Fruit fly (Drosophila melanogaster) whole organism, embryonic: ENCODE results near the gene wb.

Experiments
- ATbp ChIP-seq: fragments of 200-800 bp; sonication (Bioruptor generic); optimal IDR thresholded peaks from 2 replicates; lab custom pipeline; 2017; ENCODE audit warnings: missing biosample characterization, mild to moderate bottlenecking, missing genetic modification characterization, missing genetic modification reagents
- Adf1 ChIP-seq: fragments of 200-800 bp; sonication (Bioruptor generic); IDR thresholded peaks from 2 replicates; pipeline ENCODE4 v1.3.6; 2022; ENCODE audit warnings: missing biosample characterization, missing genetic modification characterization
- Atf-2 ChIP-seq: fragments of 200-800 bp; sonication (Bioruptor generic); optimal IDR thresholded peaks from 2 replicates; lab custom pipeline; 2016; ENCODE audit warnings: missing biosample characterization, missing genetic modification characterization
- Awh ChIP-seq: fragments of 200-800 bp; sonication (Bioruptor generic); IDR thresholded peaks from 2 replicates; pipeline ENCODE4, ENCODE4 v1.3.6; 2022; ENCODE audit warnings: missing biosample characterization, missing genetic modification characterization
- Bgb ChIP-seq: fragments of 200-800 bp; sonication (Bioruptor generic); IDR thresholded peaks from 2 replicates; pipeline ENCODE4 v1.3.6; 2022; ENCODE audit warnings: missing biosample characterization, missing genetic modification characterization; ENCODE audit not compliant: partially characterized antibody
- CG11560 ChIP-seq: fragments of 200-800 bp; sonication (Bioruptor generic); IDR thresholded peaks from 3 replicates; pipeline ENCODE4 v1.3.6; 2022; ENCODE audit warnings: missing biosample characterization, missing genetic modification characterization
- CG13624 ChIP-seq: fragments of 200-800 bp; sonication (Bioruptor generic); optimal IDR thresholded peaks from 2 replicates; lab custom pipeline; 2016; ENCODE audit warnings: missing biosample characterization, missing genetic modification characterization
- CG1529 ChIP-seq: fragments of 200-800 bp; sonication (Bioruptor generic); optimal IDR thresholded peaks from 3 replicates; lab custom pipeline; 2018; ENCODE audit warnings: missing biosample characterization, missing genetic modification characterization
- CG1603 ChIP-seq: fragments of 200-800 bp; sonication (Bioruptor generic); optimal IDR thresholded peaks from 2 replicates; lab custom pipeline; 2019; ENCODE audit warnings: missing biosample characterization, mild to moderate bottlenecking, missing genetic modification characterization, moderate library complexity
- CG16815 ChIP-seq: fragments of 200-800 bp; sonication (Bioruptor generic); optimal IDR thresholded peaks from 3 replicates; lab custom pipeline; 2017; ENCODE audit warnings: missing biosample characterization, mild to moderate bottlenecking, missing genetic modification characterization
- CG17802 ChIP-seq: fragments of 200-800 bp; sonication (Bioruptor generic); optimal IDR thresholded peaks from 2 replicates; lab custom pipeline; 2018; ENCODE audit warnings: missing biosample characterization, mild to moderate bottlenecking, missing genetic modification characterization, moderate library complexity
- CG18011 ChIP-seq: fragments of 200-800 bp; sonication (Bioruptor generic); optimal IDR thresholded peaks from 2 replicates; lab custom pipeline; 2017; ENCODE audit warnings: missing biosample characterization, missing genetic modification characterization, mild to moderate bottlenecking, moderate library complexity, missing genotype
- CG18262 ChIP-seq: fragments of 200-800 bp; optimal IDR thresholded peaks from 3 replicates; lab custom pipeline; 2019; ENCODE audit warnings: missing biosample characterization, mild to moderate bottlenecking, missing genetic modification characterization, moderate library complexity
- CG18476 ChIP-seq: fragments of 200-800 bp; sonication (Bioruptor generic); optimal IDR thresholded peaks from 2 replicates; lab custom pipeline; 2016; ENCODE audit warnings: missing biosample characterization, mild to moderate bottlenecking, missing genetic modification characterization
- CG3065 ChIP-seq: fragments of 200-800 bp; sonication (Bioruptor generic); optimal IDR thresholded peaks from 2 replicates; lab custom pipeline; 2016; ENCODE audit warnings: missing biosample characterization, missing genetic modification characterization
- CG4328 ChIP-seq: fragments of 200-800 bp; sonication (Bioruptor generic); optimal IDR thresholded peaks from 3 replicates; lab custom pipeline; 2017; ENCODE audit warnings: missing biosample characterization, missing genetic modification reagents, missing genetic modification characterization
- CG5245 ChIP-seq: fragments of 200-800 bp; sonication (Bioruptor generic); optimal IDR thresholded peaks from 3 replicates; lab custom pipeline; 2016; ENCODE audit warnings: missing biosample characterization, missing genetic modification characterization
- CG7357 ChIP-seq: fragments of 200-800 bp; sonication (Bioruptor generic); IDR thresholded peaks from 3 replicates; pipeline ENCODE4 v1.3.6; 2022; ENCODE audit warnings: missing biosample characterization, missing genetic modification characterization
- CG7987 ChIP-seq: fragments of 200-800 bp; sonication (Bioruptor generic); optimal IDR thresholded peaks from 2 replicates; lab custom pipeline; 2018; ENCODE audit warnings: missing biosample characterization, mild to moderate bottlenecking, missing genetic modification characterization, moderate library complexity
- CG9215 ChIP-seq: fragments of 200-800 bp; sonication (Bioruptor generic); IDR thresholded peaks from 2 replicates; pipeline ENCODE4 v1.3.6; 2022; ENCODE audit warnings: missing biosample characterization, missing genetic modification characterization
- CG9609 ChIP-seq: fragments of 200-800 bp; sonication (Bioruptor generic); optimal IDR thresholded peaks from 3 replicates; lab custom pipeline; 2016; ENCODE audit warnings: missing biosample characterization, missing genetic modification characterization
- CG9817 ChIP-seq: fragments of 200-800 bp; sonication (Bioruptor generic); optimal IDR thresholded peaks from 2 replicates; lab custom pipeline; 2018; ENCODE audit warnings: missing biosample characterization, mild to moderate bottlenecking, missing genetic modification characterization, moderate library complexity
- D19A ChIP-seq: fragments of 200-800 bp; optimal IDR thresholded peaks from 3 replicates; lab custom pipeline; 2019; ENCODE audit warnings: missing biosample characterization, mild to moderate bottlenecking, missing genetic modification characterization, moderate library complexity
- Dbx ChIP-seq: fragments of 200-800 bp; sonication (Bioruptor generic); IDR thresholded peaks from 3 replicates; pipeline ENCODE4 v1.3.6; 2022; ENCODE audit warnings: missing biosample characterization, missing genetic modification characterization
- H15 ChIP-seq: fragments of 200-800 bp; sonication (Bioruptor generic); IDR thresholded peaks from 3 replicates; pipeline ENCODE4 v1.3.6; 2022; ENCODE audit warnings: missing biosample characterization, missing genetic modification characterization
- Hmr ChIP-seq: fragments of 200-800 bp; sonication (Bioruptor generic); optimal IDR thresholded peaks from 3 replicates; lab custom pipeline; 2017; ENCODE audit warnings: mild to moderate bottlenecking, missing biosample characterization, missing genetic modification reagents, missing genetic modification characterization
- Jarid2 ChIP-seq: fragments of 200-800 bp; sonication (Bioruptor generic); optimal IDR thresholded peaks from 3 replicates; lab custom pipeline; 2017; ENCODE audit warnings: mild to moderate bottlenecking, missing biosample characterization, missing genetic modification reagents, missing genetic modification characterization
- Optix ChIP-seq: fragments of 200-800 bp; sonication (Bioruptor generic); IDR thresholded peaks from 3 replicates; pipeline ENCODE4 v1.3.6; 2022; ENCODE audit warnings: missing biosample characterization, missing genetic modification characterization
- Sin3A ChIP-seq: fragments of >200 bp; optimal IDR thresholded peaks from 2 replicates; lab custom pipeline; 2018
- Sox102F ChIP-seq: fragments of 200-800 bp; sonication (Bioruptor generic); optimal IDR thresholded peaks from 2 replicates; lab custom pipeline; 2018; ENCODE audit warnings: missing biosample characterization, mild to moderate bottlenecking, missing genetic modification characterization, moderate library complexity
- Usf ChIP-seq: fragments of 200-800 bp; sonication (Bioruptor generic); optimal IDR thresholded peaks from 2 replicates; lab custom pipeline; 2017; ENCODE audit warnings: missing genotype, missing biosample characterization, missing genetic modification characterization
- Xbp1 ChIP-seq: fragments of 200-800 bp; sonication (Bioruptor generic); optimal IDR thresholded peaks from 3 replicates; lab custom pipeline; 2016; ENCODE audit warnings: missing biosample characterization, mild to moderate bottlenecking, missing genetic modification characterization
- btn ChIP-seq: fragments of 200-800 bp; sonication (Bioruptor generic); optimal IDR thresholded peaks from 2 replicates; lab custom pipeline; 2016; ENCODE audit warnings: missing biosample characterization, missing genetic modification characterization
- ci ChIP-seq: fragments of 200-800 bp; sonication (Bioruptor generic); IDR thresholded peaks from 3 replicates; pipeline ENCODE4 v1.3.6; 2022; ENCODE audit warnings: missing biosample characterization, missing genetic modification characterization
- exex ChIP-seq: fragments of 200-800 bp; sonication (Bioruptor generic); optimal IDR thresholded peaks from 4 replicates; lab custom pipeline; 2018; ENCODE audit warnings: missing biosample characterization, mild to moderate bottlenecking, missing genetic modification characterization, moderate library complexity
- fd64A ChIP-seq: fragments of 200-800 bp; sonication (Bioruptor generic); optimal IDR thresholded peaks from 3 replicates; lab custom pipeline; 2018; ENCODE audit warnings: missing biosample characterization, mild to moderate bottlenecking, missing genetic modification characterization
- gsb-n ChIP-seq: fragments of 200-800 bp; sonication (Bioruptor generic); optimal IDR thresholded peaks from 3 replicates; lab custom pipeline; 2018; ENCODE audit warnings: missing biosample characterization, mild to moderate bottlenecking, missing genetic modification characterization
- jigr1 ChIP-seq: fragments of 200-800 bp; sonication (Bioruptor generic); IDR thresholded peaks from 3 replicates; pipeline ENCODE4 v1.3.6; 2022; ENCODE audit warnings: missing biosample characterization, missing genetic modification characterization
- jing ChIP-seq: fragments of 200-800 bp; sonication (Bioruptor generic); optimal IDR thresholded peaks from 2 replicates; lab custom pipeline; 2018; ENCODE audit warnings: missing biosample characterization, mild to moderate bottlenecking, missing genetic modification characterization
- lbe ChIP-seq: fragments of 200-800 bp; sonication (Bioruptor generic); optimal IDR thresholded peaks from 2 replicates; lab custom pipeline; 2016; ENCODE audit warnings: missing biosample characterization, mild to moderate bottlenecking, missing genetic modification characterization
- lilli ChIP-seq: fragments of 200-800 bp; sonication (Bioruptor generic); optimal IDR thresholded peaks from 3 replicates; lab custom pipeline; 2016; ENCODE audit warnings: missing biosample characterization, missing genetic modification characterization
- luna ChIP-seq: fragments of 200-800 bp; sonication (Bioruptor generic); optimal IDR thresholded peaks from 2 replicates; lab custom pipeline; 2016; ENCODE audit warnings: missing biosample characterization, missing genetic modification characterization
- maf-S ChIP-seq: fragments of 200-800 bp; sonication (Bioruptor generic); optimal IDR thresholded peaks from 2 replicates; lab custom pipeline; 2016; ENCODE audit warnings: missing biosample characterization, missing genetic modification characterization
- onecut ChIP-seq: fragments of 200-800 bp; sonication (Bioruptor generic); IDR thresholded peaks from 2 replicates; pipeline ENCODE4 v1.3.6; 2022; ENCODE audit warnings: missing biosample characterization, missing genetic modification characterization
- pita ChIP-seq: fragments of 200-800 bp; sonication (Bioruptor generic); optimal IDR thresholded peaks from 2 replicates; lab custom pipeline; 2017; ENCODE audit warnings: missing biosample characterization, mild to moderate bottlenecking, missing genetic modification characterization
- slbo ChIP-seq: fragments of 200-800 bp; sonication (Bioruptor generic); IDR thresholded peaks from 2 replicates; pipeline ENCODE4 v1.3.6; 2022; ENCODE audit warnings: missing biosample characterization, missing genetic modification characterization
- tgo ChIP-seq: fragments of 200-800 bp; sonication (Bioruptor generic); IDR thresholded peaks from 3 replicates; pipeline ENCODE4 v1.3.6; 2022; ENCODE audit warnings: missing biosample characterization, missing genetic modification characterization
- toy ChIP-seq: fragments of 200-800 bp; sonication (Bioruptor generic); IDR thresholded peaks from 2 replicates; pipeline ENCODE4 v1.3.6; 2022; ENCODE audit warnings: missing biosample characterization, missing genetic modification characterization
- trem ChIP-seq: fragments of 200-800 bp; optimal IDR thresholded peaks from 3 replicates; lab custom pipeline; 2019; ENCODE audit warnings: missing biosample characterization, mild to moderate bottlenecking, missing genetic modification characterization, moderate library complexity
- trh ChIP-seq: fragments of 200-800 bp; sonication (Bioruptor generic); optimal IDR thresholded peaks from 2 replicates; lab custom pipeline; 2016; ENCODE audit warnings: missing biosample characterization, missing genetic modification characterization
- vfl ChIP-seq: fragments of 200-800 bp; sonication (Bioruptor generic); optimal IDR thresholded peaks from 2 replicates; lab custom pipeline; 2016; ENCODE audit warnings: missing biosample characterization, missing genetic modification characterization
- zf30C ChIP-seq: fragments of 200-800 bp; sonication (Bioruptor generic); optimal IDR thresholded peaks from 3 replicates; lab custom pipeline; 2018; ENCODE audit warnings: missing biosample characterization, mild to moderate bottlenecking, missing genetic modification characterization

The wb gene

DNA sequence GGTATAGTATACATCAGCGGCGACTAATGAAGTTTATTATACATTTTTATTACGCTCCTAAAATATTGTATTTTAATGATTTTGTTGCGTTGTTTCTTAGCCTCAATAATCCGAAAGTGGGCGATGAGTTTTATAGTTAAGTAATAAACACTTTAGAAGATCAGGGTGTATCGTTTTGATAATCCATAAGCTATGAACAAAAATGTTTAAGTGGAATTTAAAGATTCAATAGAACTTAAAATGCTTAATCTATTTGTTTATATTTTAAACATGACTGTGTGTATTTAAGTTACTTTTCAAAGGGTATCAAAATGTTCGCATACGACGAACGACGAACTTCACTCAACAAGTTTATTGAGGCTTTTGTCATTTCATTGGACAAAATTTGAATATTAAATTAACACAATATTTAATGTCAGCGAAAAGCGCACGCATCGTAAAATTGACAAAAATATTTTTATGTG is 109.5 kb downstream of the wb start (continued):
- peak; percentile 91 for TF ChIP-seq ci (GFP tag; lab: Robert Waterston, UW)
- peak; percentile 77 for TF ChIP-seq D19A (tag; lab: Kevin White, UChicago)
- TF ChIP-seq trem (tag; lab: Kevin White, UChicago): no peak
- peak; percentile 38 for TF ChIP-seq maf-S (GFP tag; lab: Kevin White, UChicago)
- peak; percentile 35; the same call in 1 of the 2 replicates for TF ChIP-seq onecut (GFP tag; lab: Robert Waterston, UW)
- no peak for TF ChIP-seq lbe
- TF ChIP-seq lilli (GFP tag; lab: Kevin White, UChicago): peak; percentile 68
- peak; percentile 46 for TF ChIP-seq vfl (GFP tag; lab: Kevin White, UChicago)
- no peak for TF ChIP-seq Optix (GFP tag; lab: Robert Waterston, UW)
- TF ChIP-seq Xbp1: peak; percentile 8
- no peak for TF ChIP-seq pita
- TF ChIP-seq Bgb (GFP tag; lab: Robert Waterston, UW): no peak
- TF ChIP-seq CG18011 (GFP tag; lab: Kevin White, UChicago): peak; percentile 42
- no peak for TF ChIP-seq CG18476 (GFP tag; lab: Kevin White, UChicago)
- TF ChIP-seq jing (GFP tag; lab: Kevin White, UChicago): peak; percentile 52
- TF ChIP-seq CG7987: no peak
- TF ChIP-seq CG9817 (tag; lab: Kevin White, UChicago): peak; percentile 68
- no peak for TF ChIP-seq trh
- peak; percentile 61 for TF ChIP-seq CG1529 (GFP tag; lab: Kevin White, UChicago)
- peak; percentile 47 for TF ChIP-seq luna
- peak; percentile 63 for TF ChIP-seq Awh (GFP tag; lab: Robert Waterston, UW)
- TF ChIP-seq H15: 0 out of 3 replicates have a peak, but pooled peaks have one; percentile 41
- TF ChIP-seq gsb-n: no peak
- peak; percentile 40 for TF ChIP-seq CG13624 (GFP tag; lab: Kevin White, UChicago)
- peak; percentile 76 for TF ChIP-seq Hmr (GFP tag; lab: Kevin White, UChicago)
- TF ChIP-seq CG9609: peak; percentile 38
- peak; percentile 76 for TF ChIP-seq CG1603 (tag; lab: Kevin White, UChicago)
- no peak for TF ChIP-seq exex (tag; lab: Kevin White, UChicago)
- TF ChIP-seq CG4328 (GFP tag; lab: Kevin White, UChicago): no peak
- TF ChIP-seq CG17802 (tag; lab: Kevin White, UChicago): no peak
- peak; percentile 66 for TF ChIP-seq ATbp (GFP tag; lab: Kevin White, UChicago)
- peak; percentile 94 for TF ChIP-seq Sox102F (GFP tag; lab: Kevin White, UChicago)
- TF ChIP-seq Usf: no peak
- TF ChIP-seq fd64A (GFP tag; lab: Kevin White, UChicago): no peak
- TF ChIP-seq Sin3A (lab: Kevin White, UChicago): no peak
- no peak for TF ChIP-seq Atf-2
- TF ChIP-seq CG3065 (GFP tag; lab: Kevin White, UChicago): no peak
- no peak for TF ChIP-seq toy (GFP tag; lab: Robert Waterston, UW)
- no peak for TF ChIP-seq CG5245 (GFP tag; lab: Kevin White, UChicago)
- TF ChIP-seq CG11560 (tag; lab: Robert Waterston, UW): peak; percentile 50; the same call in 1 of the 3 replicates
- peak; percentile 86 for TF ChIP-seq slbo (GFP tag; lab: Robert Waterston, UW)
- TF ChIP-seq Jarid2 (GFP tag; lab: Kevin White, UChicago): peak; percentile 5
- TF ChIP-seq Dbx: peak; percentile 79
- TF ChIP-seq zf30C (GFP tag; lab: Kevin White, UChicago): no peak
- TF ChIP-seq CG9215 (GFP tag; lab: Robert Waterston, UW): peak; percentile 33; the same call in 1 of the 2 replicates
- TF ChIP-seq btn (GFP tag; lab: Kevin White, UChicago): no peak
- TF ChIP-seq CG16815 (GFP tag; lab: Kevin White, UChicago): no peak
- no peak; the same call in 1 of the 2 replicates for TF ChIP-seq Adf1
- TF ChIP-seq CG18262: peak; percentile 51
- TF ChIP-seq tgo (GFP tag; lab: Robert Waterston, UW): peak; percentile 87
- TF ChIP-seq CG7357 (GFP tag; lab: Robert Waterston, UW): no peak
- 0 out of 3 replicates have a peak, but pooled peaks have one; percentile 9 for TF ChIP-seq jigr1
